Worm (Caenorhabditis elegans): ENCODE data around the gene math-13.

Gene math-13

ce11 chrII:1850840-1851294, 24.9 kb upstream of the math-13 start, which contains the start of gene C52E2.3:
TSS of gene C52E2.3 (plus strand) at chrII:1851244.
- TF ChIP-seq T26A8.4 (GFP tag; IDR thresholded peaks at IDR 0.05) (no peak), hlh-11 (tag; optimal IDR thresholded peaks at IDR 0.05) (peak; percentile 6)

ce11 chrII:1851716-1852115, 24.0 kb upstream of the math-13 start:
- no peak for TF ChIP-seq ztf-7 (tag; optimal IDR thresholded peaks at IDR 0.05)
- TF ChIP-seq tra-1 (GFP tag; IDR thresholded peaks at IDR 0.05), result peak; percentile 97
- no peak for TF ChIP-seq unc-130 (GFP tag; optimal IDR thresholded peaks at IDR 0.05)
- peak; percentile 90 for TF ChIP-seq php-3 (GFP tag; IDR thresholded peaks at IDR 0.05)
- peak; percentile 52; the same call in 1 of the 2 replicates for TF ChIP-seq nhr-42 (GFP tag; IDR thresholded peaks at IDR 0.05)
- peak; percentile 97 for TF ChIP-seq lin-1 (GFP tag; IDR thresholded peaks at IDR 0.05)
- TF ChIP-seq hlh-11 (tag; optimal IDR thresholded peaks at IDR 0.05), result peak; percentile 92
- TF ChIP-seq ces-1 (GFP tag; optimal IDR thresholded peaks at IDR 0.05), result no peak
- no peak for TF ChIP-seq unc-62 (GFP tag; optimal IDR thresholded peaks at IDR 0.05 in 1 of 2)
- no peak for TF ChIP-seq unc-62 (tag; optimal IDR thresholded peaks at IDR 0.05)
- TF ChIP-seq lin-38 (GFP tag; IDR thresholded peaks at IDR 0.05), result no peak
- peak; percentile 2 for TF ChIP-seq hlh-30 (tag; optimal IDR thresholded peaks at IDR 0.05; ENCODE audit: insufficient read depth)
- TF ChIP-seq nhr-102 (tag; optimal IDR thresholded peaks at IDR 0.05), result no peak
- peak; percentile 87 for TF ChIP-seq duxl-1 (tag; optimal IDR thresholded peaks at IDR 0.05; ENCODE audit: poor library complexity)
- TF ChIP-seq mxl-3 (GFP tag; optimal IDR thresholded peaks at IDR 0.05), result peak; percentile 47
- no peak for TF ChIP-seq daf-16 (GFP tag; optimal IDR thresholded peaks at IDR 0.05)
- TF ChIP-seq daf-16 (tag; optimal IDR thresholded peaks at IDR 0.05), result peak; percentile 85
- TF ChIP-seq arid-1 (GFP tag; conservative IDR thresholded peaks at IDR 0.05), result no peak
- TF ChIP-seq jun-1 (tag; optimal IDR thresholded peaks at IDR 0.05), result peak; percentile 34
- TF ChIP-seq pqm-1 (tag; optimal IDR thresholded peaks at IDR 0.05), result peak; percentile 99
- TF ChIP-seq nhr-28 (tag; optimal IDR thresholded peaks at IDR 0.05), result peak; percentile 96
- peak; percentile 38 for TF ChIP-seq aha-1 (tag)
- peak; percentile 99 for TF ChIP-seq dmd-6 (GFP tag; IDR thresholded peaks at IDR 0.05)
- TF ChIP-seq F44E2.7 (GFP tag; IDR thresholded peaks at IDR 0.05), result no peak
- TF ChIP-seq nhr-111 (GFP tag; optimal IDR thresholded peaks at IDR 0.05), result no peak
- peak; percentile 57 for TF ChIP-seq nhr-6 (tag; optimal IDR thresholded peaks at IDR 0.05)
- TF ChIP-seq skn-1 (tag; optimal IDR thresholded peaks at IDR 0.05), result no peak
- TF ChIP-seq zag-1 (tag; optimal IDR thresholded peaks at IDR 0.05), result no peak
- peak in 1 of 2 experiments; percentile 43 for TF ChIP-seq mdl-1 (tag; optimal IDR thresholded peaks at IDR 0.05)
- TF ChIP-seq nhr-77 (tag; optimal IDR thresholded peaks at IDR 0.05), result peak; percentile 94

ce11 chrII:1852503-1852902, 23.3 kb upstream of the math-13 start, which contains the start of gene C52E2.2:
TSS of gene C52E2.2 (plus strand) at chrII:1852803.
- TF ChIP-seq ztf-11 (tag; optimal IDR thresholded peaks at IDR 0.05) (no peak), D1046.2 (GFP tag; IDR thresholded peaks at IDR 0.05) (no peak), Y105C5A.15 (GFP tag; IDR thresholded peaks at IDR 0.05) (no peak), Y5F2A.4 (GFP tag; optimal IDR thresholded peaks at IDR 0.05) (no peak), egl-43 (GFP tag; IDR thresholded peaks at IDR 0.05) (no peak), lir-3 (tag; optimal IDR thresholded peaks at IDR 0.05) (no peak), lin-39 (tag; optimal IDR thresholded peaks at IDR 0.05) (no peak), ceh-44 (GFP tag; IDR thresholded peaks at IDR 0.05) (no peak), nhr-42 (GFP tag; IDR thresholded peaks at IDR 0.05) (no peak), nhr-11 (tag; optimal IDR thresholded peaks at IDR 0.05) (no peak), Y75B8A.6 (GFP tag; IDR thresholded peaks at IDR 0.05) (no peak)

All from whole organism, L4 larva.